Fruit fly (Drosophila melanogaster) whole organism, adult: Measurements from ENCODE around the gene pigs.

Experiments
- CG12768 ChIP-seq: fragments of 200-800 bp; sonication (Bioruptor generic); optimal IDR thresholded peaks from 2 replicates; lab custom pipeline; 2017; ENCODE audit warnings: missing biosample characterization, missing genetic modification characterization, mild to moderate bottlenecking, moderate library complexity, missing genetic modification reagents
- CG1620 ChIP-seq: fragments of 200-800 bp; sonication (Bioruptor generic); optimal IDR thresholded peaks from 2 replicates; lab custom pipeline; 2016; ENCODE audit warnings: missing biosample characterization, missing genetic modification characterization
- CG7045 ChIP-seq: fragments of 200-800 bp; sonication (Bioruptor generic); optimal IDR thresholded peaks from 2 replicates; lab custom pipeline; 2017; ENCODE audit warnings: missing biosample characterization, mild to moderate bottlenecking, missing genetic modification characterization
- bab1 ChIP-seq: fragments of 200-800 bp; sonication (Bioruptor generic); optimal IDR thresholded peaks from 3 replicates; lab custom pipeline; 2019; ENCODE audit warnings: missing biosample characterization, mild to moderate bottlenecking, missing genetic modification characterization, moderate library complexity
- cic ChIP-seq: fragments of 200-800 bp; sonication (Bioruptor generic); optimal IDR thresholded peaks from 2 replicates; lab custom pipeline; 2017; ENCODE audit warnings: missing biosample characterization, mild to moderate bottlenecking, missing genetic modification characterization, moderate library complexity
- kay ChIP-seq: fragments of 200-800 bp; sonication (Bioruptor generic); peaks from one replicate; lab custom pipeline; 2016; ENCODE audit warnings: missing biosample characterization, missing genetic modification characterization, borderline replicate concordance
- tj ChIP-seq: fragments of 200-800 bp; sonication (Bioruptor generic); optimal IDR thresholded peaks from 3 replicates; lab custom pipeline; 2017; ENCODE audit warnings: missing biosample characterization, mild to moderate bottlenecking, missing genetic modification characterization, moderate library complexity

- TF ChIP-seq CG7045 (GFP tag; lab: Kevin White, UChicago): no peak
- TF ChIP-seq bab1 (GFP tag; lab: Kevin White, UChicago): no peak
- no peak for TF ChIP-seq CG1620
- TF ChIP-seq kay (GFP tag; lab: Kevin White, UChicago): no peak
- no peak for TF ChIP-seq tj (GFP tag; lab: Kevin White, UChicago)
- TF ChIP-seq cic (GFP tag; lab: Kevin White, UChicago): no peak
- no peak for TF ChIP-seq CG12768 (GFP tag; lab: Kevin White, UChicago)
Observed at dm6 chrX:6573799-6574198, 26.1 kb upstream of the pigs start.
